Worm (Caenorhabditis elegans) whole organism, midembryonic: ENCODE measurements around the gene T10C6.15.

Experiments
- T22C8.4 ChIP-seq: fragments of 200-800 bp; sonication (Bioruptor generic); IDR thresholded peaks from 2 replicates; pipeline ENCODE4 v1.3.6; 2022; ENCODE audit warnings: missing genetic modification characterization, missing compliant biosample characterization
- cog-1 ChIP-seq: sonication (generic microtip); optimal IDR thresholded peaks from 2 replicates; lab custom pipeline; 2016; ENCODE audit warnings: missing genetic modification characterization, missing compliant biosample characterization
- flt-1 ChIP-seq: fragments of 200-800 bp; sonication (Bioruptor generic); IDR thresholded peaks from 2 replicates; pipeline ENCODE4 v1.3.6; 2022; ENCODE audit warnings: missing genetic modification characterization, missing compliant biosample characterization
- klf-2 ChIP-seq: fragments of 200-800 bp; sonication (Bioruptor generic); conservative IDR thresholded peaks from 2 replicates; pipeline ENCODE4 v1.3.6; 2022; ENCODE audit warnings: missing genetic modification reagents, missing genetic modification characterization, missing compliant biosample characterization
- med-1 ChIP-seq: sonication (generic microtip); optimal IDR thresholded peaks from 2 replicates; lab custom pipeline; 2017; ENCODE audit warnings: missing genetic modification characterization, mild to moderate bottlenecking, missing compliant biosample characterization, antibody characterized with exemption, missing genetic modification reagents; ENCODE audit not compliant: insufficient read depth
- ref-1 ChIP-seq: fragments of 200-800 bp; sonication (Bioruptor generic); conservative IDR thresholded peaks from 2 replicates; pipeline ENCODE4 v1.3.6; 2022; ENCODE audit warnings: missing genetic modification reagents, missing genetic modification characterization, missing compliant biosample characterization
- tab-1 ChIP-seq: fragments of 200-800 bp; sonication (Bioruptor generic); IDR thresholded peaks from 2 replicates; pipeline ENCODE4 v1.3.6; 2022; ENCODE audit warnings: missing genetic modification characterization, missing compliant biosample characterization
- ztf-23 ChIP-seq: fragments of 200-800 bp; sonication (Bioruptor generic); IDR thresholded peaks from 2 replicates; pipeline ENCODE4 v1.3.6; 2022; ENCODE audit warnings: missing genetic modification reagents, missing genetic modification characterization, missing compliant biosample characterization
- ztf-29 ChIP-seq: fragments of 200-800 bp; sonication (Bioruptor generic); IDR thresholded peaks from 2 replicates; pipeline ENCODE4 v1.3.6; 2022; ENCODE audit warnings: missing genetic modification reagents, missing genetic modification characterization, missing compliant biosample characterization

T10C6.15 gene

DNA sequence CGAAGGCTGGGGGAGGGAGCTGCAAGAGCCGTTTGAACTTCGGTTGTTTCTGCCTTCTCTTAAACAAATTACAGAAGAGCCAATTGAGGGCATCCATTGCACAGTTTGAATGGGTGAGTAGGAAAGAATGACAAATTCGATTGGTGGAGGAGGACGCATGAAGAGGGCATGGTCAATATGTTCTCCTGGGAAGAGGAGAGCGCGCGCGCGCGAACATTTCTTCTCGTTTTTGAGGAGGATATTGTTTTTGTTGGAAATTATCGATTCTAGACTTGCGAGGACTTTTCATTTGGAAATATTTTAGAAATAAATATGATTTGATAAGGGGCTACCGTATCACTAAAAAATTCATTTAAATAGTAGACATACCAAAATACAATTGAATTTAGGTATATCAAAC is 14.2 kb downstream of the T10C6.15 start, which contains the start of gene T10C6.7:
TSS of gene T10C6.7 (minus strand) at position 143 of the 400 bp plus-strand sequence.
- TF ChIP-seq cog-1 (tag; lab: Kevin White, UChicago) (no peak), ztf-29 (GFP tag; lab: Robert Waterston, UW) (no peak), ref-1 (no peak), flt-1 (GFP tag; lab: Robert Waterston, UW) (no peak), med-1 (GFP tag; lab: Kevin White, UChicago) (no peak), T22C8.4 (no peak), klf-2 (GFP tag; lab: Robert Waterston, UW) (no peak), ztf-23 (GFP tag; lab: Robert Waterston, UW) (no peak)

DNA sequence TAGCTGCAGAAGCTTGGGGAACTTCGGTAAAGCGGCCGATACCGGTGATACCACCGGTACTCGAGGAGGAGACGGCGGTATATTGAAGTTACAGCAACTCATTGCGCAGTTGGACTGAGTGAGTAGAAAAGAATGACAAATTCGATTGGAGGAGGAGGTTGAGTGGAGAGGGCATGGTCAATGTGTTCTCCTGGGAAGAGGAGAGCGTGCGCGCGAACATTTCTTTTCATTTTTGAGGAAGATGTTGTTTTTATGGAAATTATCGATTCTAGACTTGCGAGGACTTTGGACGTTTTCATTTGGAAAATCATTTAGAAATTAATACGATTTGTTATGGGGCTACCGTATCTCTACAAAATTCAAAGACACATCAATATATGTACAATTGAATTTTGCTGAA is 16.5 kb downstream of the T10C6.15 start:
- TF ChIP-seq tab-1 (GFP tag; lab: Robert Waterston, UW) (no peak), cog-1 (tag; lab: Kevin White, UChicago) (no peak), T22C8.4 (no peak), flt-1 (GFP tag; lab: Robert Waterston, UW) (no peak), ztf-23 (GFP tag; lab: Robert Waterston, UW) (no peak), ref-1 (no peak)

DNA sequence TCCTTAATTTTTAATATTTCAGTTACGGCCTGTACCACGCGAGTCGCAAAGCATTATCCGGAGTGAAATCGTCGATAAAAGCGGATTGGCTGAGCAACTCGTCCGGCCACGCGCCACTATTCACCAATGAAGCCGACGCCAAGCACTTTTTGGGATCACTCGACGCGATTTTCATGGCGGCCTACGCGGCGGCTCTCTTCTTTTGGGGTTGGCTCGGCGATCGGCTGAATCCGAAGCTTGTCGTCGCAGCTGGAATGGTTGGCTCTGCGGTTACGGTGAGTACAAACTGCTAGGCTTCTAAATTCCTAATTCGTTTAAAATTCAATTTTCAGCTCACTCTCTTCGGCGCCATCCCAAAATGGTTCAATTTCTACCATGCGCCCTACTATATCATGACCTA is 20.8 kb downstream of the T10C6.15 start:
- TF ChIP-seq tab-1 (GFP tag; lab: Robert Waterston, UW) (0 out of 2 replicates have a peak, but pooled peaks have one; percentile 39), ztf-23 (GFP tag; lab: Robert Waterston, UW) (no peak), ref-1 (no peak), klf-2 (GFP tag; lab: Robert Waterston, UW) (no peak)

DNA sequence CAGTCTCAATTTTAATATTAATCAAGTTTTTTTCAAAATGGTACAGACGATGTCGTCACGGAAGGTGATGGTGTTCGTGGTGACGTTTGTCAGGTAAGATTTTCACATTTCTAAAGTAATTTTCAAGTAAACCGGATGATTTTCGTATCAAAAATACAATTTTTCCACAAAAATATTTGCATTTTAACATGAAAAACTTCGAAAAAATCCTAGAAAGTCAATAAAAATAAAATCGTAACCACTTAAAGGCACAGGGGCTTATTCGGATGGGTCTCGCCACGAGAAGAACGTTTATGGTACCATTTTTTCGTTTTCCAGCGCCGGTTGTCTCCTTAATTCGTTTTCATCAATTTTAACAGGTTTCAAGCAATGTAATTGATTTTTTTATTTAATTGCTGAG is 21.4 kb downstream of the T10C6.15 start, which contains the start of gene T10C6.6:
TSS of gene T10C6.6 (plus strand) at position 27 of the 400 bp plus-strand sequence.
- TF ChIP-seq klf-2 (GFP tag; lab: Robert Waterston, UW), result no peak
- no peak for TF ChIP-seq tab-1 (GFP tag; lab: Robert Waterston, UW)
- TF ChIP-seq flt-1 (GFP tag; lab: Robert Waterston, UW), result no peak
- TF ChIP-seq ztf-29 (GFP tag; lab: Robert Waterston, UW), result no peak
- TF ChIP-seq med-1 (GFP tag; lab: Kevin White, UChicago), result no peak
- no peak for TF ChIP-seq cog-1 (tag; lab: Kevin White, UChicago)

DNA sequence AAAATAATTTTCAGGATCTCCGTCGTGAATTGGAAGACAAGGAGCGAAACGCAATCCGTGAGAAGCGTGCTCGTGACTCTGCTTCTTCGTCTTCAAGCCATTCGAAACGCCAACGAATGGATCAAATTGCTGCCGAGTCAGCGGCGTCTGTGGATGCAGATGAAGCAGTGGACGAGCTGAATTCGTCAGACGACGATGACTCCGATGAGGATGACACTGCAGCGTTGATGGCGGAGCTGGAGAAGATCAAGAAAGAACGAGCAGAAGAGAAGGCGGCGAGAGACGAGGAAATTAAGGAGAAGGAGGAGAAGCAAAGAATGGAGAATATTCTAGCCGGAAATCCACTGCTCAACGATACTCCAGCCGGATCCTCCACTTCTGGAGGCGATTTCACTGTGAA is 22.2 kb downstream of the T10C6.15 start:
- no peak for TF ChIP-seq flt-1 (GFP tag; lab: Robert Waterston, UW)
- no peak for TF ChIP-seq ref-1
- no peak for TF ChIP-seq tab-1 (GFP tag; lab: Robert Waterston, UW)
- TF ChIP-seq ztf-29 (GFP tag; lab: Robert Waterston, UW), result no peak
- no peak for TF ChIP-seq cog-1 (tag; lab: Kevin White, UChicago)
- TF ChIP-seq med-1 (GFP tag; lab: Kevin White, UChicago), result no peak
- no peak for TF ChIP-seq ztf-23 (GFP tag; lab: Robert Waterston, UW)
- no peak for TF ChIP-seq klf-2 (GFP tag; lab: Robert Waterston, UW)
- no peak for TF ChIP-seq T22C8.4

DNA sequence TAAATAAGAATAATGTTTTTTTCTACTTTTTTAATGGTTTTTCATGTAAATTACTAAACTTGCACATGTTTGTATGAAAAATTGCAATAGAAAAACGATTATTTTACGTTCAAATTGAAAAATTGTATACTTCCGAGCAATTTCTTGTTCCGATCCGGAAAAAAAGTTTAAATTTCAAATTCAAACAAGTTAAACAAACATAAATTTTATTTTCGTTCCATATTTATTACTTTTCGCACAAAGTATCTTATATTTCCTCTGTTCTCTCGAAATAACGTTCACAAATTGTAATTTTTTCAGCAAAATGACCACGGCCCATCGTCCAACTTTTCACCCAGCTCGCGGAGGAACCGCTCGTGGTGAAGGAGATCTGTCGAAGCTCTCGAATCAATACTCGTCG is 22.7 kb downstream of the T10C6.15 start, which contains the start of gene cwc-15:
TSS of gene cwc-15 (plus strand) at position 301 of the 400 bp plus-strand sequence.
- TF ChIP-seq ref-1 (no peak), T22C8.4 (no peak), ztf-29 (GFP tag; lab: Robert Waterston, UW) (no peak), tab-1 (GFP tag; lab: Robert Waterston, UW) (no peak), cog-1 (tag; lab: Kevin White, UChicago) (no peak), klf-2 (GFP tag; lab: Robert Waterston, UW) (no peak)

DNA sequence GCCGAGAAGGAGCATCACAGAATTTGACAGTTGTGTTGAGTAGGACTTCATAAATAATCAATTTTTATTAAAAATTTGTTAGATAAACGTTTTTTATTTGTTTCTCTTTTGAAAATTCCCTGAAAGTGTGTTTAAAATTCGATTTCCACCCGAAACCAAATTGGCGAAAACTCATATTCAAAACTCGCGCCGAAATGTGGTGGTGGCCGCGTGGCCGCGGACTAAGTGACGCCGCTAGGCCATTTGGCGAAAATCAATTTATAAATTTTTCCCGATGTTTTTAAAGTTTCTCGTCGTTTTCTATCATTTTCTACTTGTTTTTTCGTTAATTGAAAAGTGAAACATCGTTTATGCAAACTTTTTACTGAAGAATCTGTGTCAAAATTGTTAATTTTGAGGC is 23.1 kb downstream of the T10C6.15 start:
- TF ChIP-seq T22C8.4 (no peak; the same call in 1 of the 2 replicates), cog-1 (tag; lab: Kevin White, UChicago) (peak; percentile 30), klf-2 (GFP tag; lab: Robert Waterston, UW) (no peak), ztf-23 (GFP tag; lab: Robert Waterston, UW) (0 out of 2 replicates have a peak, but pooled peaks have one; percentile 40), ztf-29 (GFP tag; lab: Robert Waterston, UW) (no peak), flt-1 (GFP tag; lab: Robert Waterston, UW) (peak; percentile 61)

DNA sequence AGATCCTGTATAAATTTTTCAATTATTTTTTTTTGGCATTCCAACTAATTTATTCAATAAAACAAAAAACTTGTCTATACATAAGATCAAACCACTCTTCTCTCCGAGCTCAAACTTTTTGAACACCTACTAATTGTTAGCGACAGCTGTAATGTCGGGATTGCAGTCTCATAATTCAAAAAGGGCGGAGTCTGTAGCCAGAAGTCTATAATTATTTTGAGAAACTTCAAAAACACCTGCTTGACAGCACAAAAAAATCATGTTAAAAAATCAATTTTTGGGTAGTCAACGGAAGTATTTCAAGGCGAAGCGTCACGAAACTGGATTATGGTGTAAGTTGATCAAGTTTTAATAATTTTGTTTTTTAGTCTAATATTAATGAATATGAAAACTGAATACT is 25.7 kb downstream of the T10C6.15 start, which contains the start of gene srx-44:
TSS of gene srx-44 (plus strand) at position 301 of the 400 bp plus-strand sequence.
- TF ChIP-seq cog-1 (tag; lab: Kevin White, UChicago), result no peak
- no peak for TF ChIP-seq klf-2 (GFP tag; lab: Robert Waterston, UW)
- TF ChIP-seq tab-1 (GFP tag; lab: Robert Waterston, UW), result no peak
- no peak for TF ChIP-seq ref-1
- no peak for TF ChIP-seq ztf-23 (GFP tag; lab: Robert Waterston, UW)
- TF ChIP-seq flt-1 (GFP tag; lab: Robert Waterston, UW), result no peak
- no peak for TF ChIP-seq med-1 (GFP tag; lab: Kevin White, UChicago)
- TF ChIP-seq T22C8.4, result no peak
- TF ChIP-seq ztf-29 (GFP tag; lab: Robert Waterston, UW), result no peak

DNA sequence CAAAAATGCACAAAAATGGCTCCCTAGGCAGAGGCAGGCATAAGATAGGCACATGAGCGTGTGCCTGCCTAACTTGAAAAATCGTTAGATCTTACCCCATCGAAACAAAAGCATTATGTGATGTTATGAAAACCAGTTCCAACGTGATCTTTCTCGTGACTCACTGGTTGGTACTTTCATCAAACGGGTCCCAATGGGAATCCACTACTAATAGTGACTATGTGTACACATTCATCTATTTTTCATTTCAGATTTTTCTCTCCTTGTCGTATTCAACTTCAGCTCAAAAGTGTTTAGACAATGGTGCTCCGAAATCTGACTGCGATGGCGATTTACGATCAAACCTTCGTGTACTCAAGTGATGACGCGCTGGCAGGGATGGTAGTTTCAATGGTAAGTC is 28.1 kb downstream of the T10C6.15 start, which contains the start of gene srx-43:
TSS of gene srx-43 (plus strand) at position 301 of the 400 bp plus-strand sequence.
- TF ChIP-seq med-1 (GFP tag; lab: Kevin White, UChicago) (no peak), ref-1 (no peak), ztf-29 (GFP tag; lab: Robert Waterston, UW) (no peak), ztf-23 (GFP tag; lab: Robert Waterston, UW) (no peak), tab-1 (GFP tag; lab: Robert Waterston, UW) (no peak), T22C8.4 (no peak), cog-1 (tag; lab: Kevin White, UChicago) (no peak), flt-1 (GFP tag; lab: Robert Waterston, UW) (no peak), klf-2 (GFP tag; lab: Robert Waterston, UW) (no peak)

DNA sequence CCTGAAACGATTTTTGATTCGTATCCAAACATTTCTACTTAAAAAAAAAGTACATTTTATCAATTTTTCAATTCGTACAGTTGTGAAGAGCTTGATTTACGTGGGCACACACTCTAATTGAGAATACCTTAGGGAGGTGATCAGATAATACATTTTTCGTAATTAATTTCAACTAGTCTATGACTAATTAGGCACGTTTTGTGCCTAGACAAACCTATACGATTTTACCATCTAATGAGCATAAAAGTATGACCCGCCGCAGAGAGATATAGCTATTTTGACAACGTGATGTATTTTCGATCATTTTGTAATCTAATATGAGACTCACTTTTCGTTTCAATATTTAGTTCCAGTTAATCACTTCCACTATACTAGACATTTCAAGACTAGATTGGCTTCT is 28.8 kb downstream of the T10C6.15 start:
- TF ChIP-seq flt-1 (GFP tag; lab: Robert Waterston, UW) (no peak), klf-2 (GFP tag; lab: Robert Waterston, UW) (no peak), T22C8.4 (no peak), ztf-23 (GFP tag; lab: Robert Waterston, UW) (no peak), ref-1 (no peak), tab-1 (GFP tag; lab: Robert Waterston, UW) (no peak), cog-1 (tag; lab: Kevin White, UChicago) (no peak), ztf-29 (GFP tag; lab: Robert Waterston, UW) (no peak), med-1 (GFP tag; lab: Kevin White, UChicago) (no peak)
